Worm (Caenorhabditis elegans): Measurements from ENCODE around the gene gex-5.

The gex-5 gene

ce11 chrIII:4754001-4754561 is 27.7 kb downstream of the gex-5 start, which contains the start of the genes rps-0 and rbg-3 (continued):
- TF ChIP-seq lin-35 (GFP tag; optimal IDR thresholded peaks at IDR 0.05) (peak; percentile 92 to 95), tbx-2 (tag; optimal IDR thresholded peaks at IDR 0.05) (peak; percentile 93), zag-1 (tag; optimal IDR thresholded peaks at IDR 0.05) (no peak), sptf-1 (tag; optimal IDR thresholded peaks at IDR 0.05) (no peak), pag-3 (tag; optimal IDR thresholded peaks at IDR 0.05; ENCODE audit: borderline replicate concordance, insufficient read depth) (no peak), jun-1 (tag; optimal IDR thresholded peaks at IDR 0.05) (peak; percentile 90), nhr-85 (tag) (peak; percentile 95), lin-15B (tag; optimal IDR thresholded peaks at IDR 0.05) (peak; percentile 92), nhr-84 (tag; optimal IDR thresholded peaks at IDR 0.05) (no peak), ama-1 (optimal IDR thresholded peaks at IDR 0.05) (no peak), nhr-77 (tag; optimal IDR thresholded peaks at IDR 0.05) (peak; percentile 89), snu-23 (GFP tag; optimal IDR thresholded peaks at IDR 0.05) (peak; percentile 96), tlp-1 (tag; optimal IDR thresholded peaks at IDR 0.05) (no peak), efl-1 (optimal IDR thresholded peaks at IDR 0.05) (peak; percentile 94 to 95), efl-1 (GFP tag; optimal IDR thresholded peaks at IDR 0.05 in 1 of 2) (peak; percentile 88 to 99), vab-15 (tag; optimal IDR thresholded peaks at IDR 0.05) (peak; percentile 77), nhr-12 (tag; optimal IDR thresholded peaks at IDR 0.05) (no peak), Y116A8C.19 (tag; optimal IDR thresholded peaks at IDR 0.05; ENCODE audit: borderline replicate concordance) (no peak), hlh-17 (GFP tag; optimal IDR thresholded peaks at IDR 0.05; ENCODE audit: borderline replicate concordance) (no peak), mab-9 (GFP tag; IDR thresholded peaks at IDR 0.05) (peak; percentile 72), ceh-82 (tag; optimal IDR thresholded peaks at IDR 0.05) (peak; percentile 93 to 94 (median 93)), nhr-11 (tag; optimal IDR thresholded peaks at IDR 0.05) (peak; percentile 74), unc-62 (GFP tag; optimal IDR thresholded peaks at IDR 0.05) (no peak), snpc-4 (tag; optimal IDR thresholded peaks at IDR 0.05) (peak; percentile 47), fkh-10 (GFP tag; optimal IDR thresholded peaks at IDR 0.05) (peak; percentile 42), ztf-11 (tag; optimal IDR thresholded peaks at IDR 0.05) (peak in 1 of 2 experiments; percentile 72), ceh-90 (tag; optimal IDR thresholded peaks at IDR 0.05) (peak; percentile 20), sup-37 (GFP tag; optimal IDR thresholded peaks at IDR 0.05) (peak; percentile 38), C16A3.4 (tag; optimal IDR thresholded peaks at IDR 0.05) (peak; percentile 97), ets-5 (GFP tag; IDR thresholded peaks at IDR 0.05) (no peak), grh-1 (GFP tag; IDR thresholded peaks at IDR 0.05) (peak; percentile 79), aha-1 (tag; optimal IDR thresholded peaks at IDR 0.05) (peak; percentile 2), ztf-4 (tag; optimal IDR thresholded peaks at IDR 0.05) (peak; percentile 84), egl-13 (tag; optimal IDR thresholded peaks at IDR 0.05) (peak; percentile 82), lir-3 (tag; optimal IDR thresholded peaks at IDR 0.05; ENCODE audit: poor library complexity) (peak; percentile 75), fkh-4 (tag; optimal IDR thresholded peaks at IDR 0.05; ENCODE audit: borderline replicate concordance) (peak; percentile 52), lin-14 (GFP tag; optimal IDR thresholded peaks at IDR 0.05) (peak; percentile 95), nhr-20 (tag; optimal IDR thresholded peaks at IDR 0.05) (peak; percentile 91), ceh-63 (GFP tag; optimal IDR thresholded peaks at IDR 0.05) (no peak), nhr-47 (tag; optimal IDR thresholded peaks at IDR 0.05) (peak; percentile 95), lin-13 (GFP tag; optimal IDR thresholded peaks at IDR 0.05) (peak; percentile 90), ceh-8 (GFP tag; optimal IDR thresholded peaks at IDR 0.05) (peak; percentile 90), pax-3 (tag; optimal IDR thresholded peaks at IDR 0.05) (peak; percentile 75), ceh-88 (GFP tag; IDR thresholded peaks at IDR 0.05) (peak; percentile 64), hlh-4 (tag; optimal IDR thresholded peaks at IDR 0.05) (no peak), blmp-1 (tag; optimal IDR thresholded peaks at IDR 0.05) (peak; percentile 89), nhr-76 (tag; optimal IDR thresholded peaks at IDR 0.05) (no peak), hpl-2 (GFP tag; optimal IDR thresholded peaks at IDR 0.05) (peak; percentile 55), dsc-1 (tag; optimal IDR thresholded peaks at IDR 0.05) (peak; percentile 92), unc-130 (tag; optimal IDR thresholded peaks at IDR 0.05) (peak; percentile 97), xbp-1 (tag; optimal IDR thresholded peaks at IDR 0.05) (peak; percentile 93), fos-1 (tag; optimal IDR thresholded peaks at IDR 0.05) (peak; percentile 88), sox-4 (tag; optimal IDR thresholded peaks at IDR 0.05) (peak; percentile 64)

Measured in whole organism, L1 larva.